Fruit fly (Drosophila melanogaster): ENCODE measurements around the gene CG4151.

CG4151 gene

dm6 chrX:5515903-5516658 lies 14.8 kb downstream of the CG4151 start, which contains the start of gene CG12730:
CG12730 (plus strand) TSS chrX:5516608.
- peak; percentile 59 for TF ChIP-seq dmrt99B (tag; optimal IDR thresholded peaks at IDR 0.05)
- TF ChIP-seq sob (GFP tag; IDR thresholded peaks at IDR 0.05), result peak; percentile 43; the same call in 1 of the 2 replicates
- TF ChIP-seq jumu (GFP tag; optimal IDR thresholded peaks at IDR 0.05), result peak; percentile 23
- peak; percentile 28; the same call in 1 of the 2 replicates for TF ChIP-seq ap (GFP tag; IDR thresholded peaks at IDR 0.05)
- peak; percentile 17; the same call in 1 of the 2 replicates for TF ChIP-seq CG32532 (GFP tag; IDR thresholded peaks at IDR 0.05)
- peak; percentile 24 for TF ChIP-seq lilli (GFP tag; optimal IDR thresholded peaks at IDR 0.05)
- TF ChIP-seq ase (GFP tag; IDR thresholded peaks at IDR 0.05), result peak; percentile 26; the same call in 1 of the 3 replicates
- peak; percentile 63 for TF ChIP-seq Rfx (GFP tag; IDR thresholded peaks at IDR 0.05)
- TF ChIP-seq unpg (GFP tag; optimal IDR thresholded peaks at IDR 0.05), result peak; percentile 8
- TF ChIP-seq Ptx1 (GFP tag; IDR thresholded peaks at IDR 0.05), result peak; percentile 60
- no peak for TF ChIP-seq fd3F (GFP tag; optimal IDR thresholded peaks at IDR 0.05)
- peak; percentile 78 for TF ChIP-seq D19A (tag; optimal IDR thresholded peaks at IDR 0.05)
- peak; percentile 73; the same call in 2 of the 3 replicates for TF ChIP-seq dysf (GFP tag; IDR thresholded peaks at IDR 0.05)
- TF ChIP-seq Pdp1 (GFP tag; optimal IDR thresholded peaks at IDR 0.05), result peak in 1 of 2 experiments; percentile 47
- TF ChIP-seq Bgb (GFP tag; IDR thresholded peaks at IDR 0.05; ENCODE audit: partially characterized antibody), result no peak
- 0 out of 2 replicates have a peak, but pooled peaks have one; percentile 27 for TF ChIP-seq Oaz (GFP tag; IDR thresholded peaks at IDR 0.05)
- 0 out of 2 replicates have a peak, but pooled peaks have one; percentile 24 for TF ChIP-seq Awh (GFP tag; IDR thresholded peaks at IDR 0.05)
- TF ChIP-seq CG11093 (GFP tag; IDR thresholded peaks at IDR 0.05), result 0 out of 3 replicates have a peak, but pooled peaks have one; percentile 39
- TF ChIP-seq Hr51 (GFP tag; optimal IDR thresholded peaks at IDR 0.05), result peak in 1 of 2 experiments; percentile 46
- TF ChIP-seq Med (GFP tag), result peak; percentile 50
- peak; percentile 35; the same call in 1 of the 3 replicates for TF ChIP-seq CG11695 (GFP tag; IDR thresholded peaks at IDR 0.05)
- TF ChIP-seq pfk (GFP tag; optimal IDR thresholded peaks at IDR 0.05), result no peak
- no peak for TF ChIP-seq zf30C (GFP tag; optimal IDR thresholded peaks at IDR 0.05)
- TF ChIP-seq CG14441 (GFP tag; IDR thresholded peaks at IDR 0.05), result peak; percentile 64
- TF ChIP-seq Antp (GFP tag; optimal IDR thresholded peaks at IDR 0.05), result no peak
- TF ChIP-seq Gug (GFP tag; IDR thresholded peaks at IDR 0.05), result 0 out of 4 replicates have a peak, but pooled peaks have one; percentile 8
- TF ChIP-seq Stat92E (GFP tag; optimal IDR thresholded peaks at IDR 0.05), result no peak
- TF ChIP-seq CG32772 (GFP tag; IDR thresholded peaks at IDR 0.05), result peak; percentile 38; the same call in 1 of the 2 replicates
- 0 out of 2 replicates have a peak, but pooled peaks have one; percentile 29 for TF ChIP-seq CG5953 (GFP tag; IDR thresholded peaks at IDR 0.05)
- TF ChIP-seq mam (GFP tag; optimal IDR thresholded peaks at IDR 0.05), result peak; percentile 12
- peak; percentile 53 for TF ChIP-seq CG7839 (tag; optimal IDR thresholded peaks at IDR 0.05)
- no peak for TF ChIP-seq tll (GFP tag; optimal IDR thresholded peaks at IDR 0.05)
- peak; percentile 52 for TF ChIP-seq slbo (GFP tag; IDR thresholded peaks at IDR 0.05)
- peak; percentile 28 for TF ChIP-seq gem (tag; optimal IDR thresholded peaks at IDR 0.05)
- TF ChIP-seq z (GFP tag; IDR thresholded peaks at IDR 0.05), result peak; percentile 84
- TF ChIP-seq tgo (GFP tag; IDR thresholded peaks at IDR 0.05), result peak; percentile 56; the same call in 2 of the 3 replicates
- TF ChIP-seq pan (optimal IDR thresholded peaks at IDR 0.05), result no peak
- TF ChIP-seq pan (GFP tag; optimal IDR thresholded peaks at IDR 0.05 in 1 of 2, IDR thresholded peaks at IDR 0.05 in 1 of 2), result peak in 1 of 2 experiments; percentile 59
- TF ChIP-seq her (GFP tag; optimal IDR thresholded peaks at IDR 0.05), result no peak
- peak; percentile 8; the same call in 1 of the 2 replicates for TF ChIP-seq CG14667 (GFP tag; IDR thresholded peaks at IDR 0.05)
- TF ChIP-seq tup (GFP tag; optimal IDR thresholded peaks at IDR 0.05), result no peak
- no peak for TF ChIP-seq CG17829 (tag; optimal IDR thresholded peaks at IDR 0.05)
- TF ChIP-seq CG14050 (GFP tag; IDR thresholded peaks at IDR 0.05), result peak; percentile 34; the same call in 1 of the 3 replicates
- TF ChIP-seq CG10366 (GFP tag; IDR thresholded peaks at IDR 0.05), result peak; percentile 28; the same call in 1 of the 2 replicates
- TF ChIP-seq lmd (GFP tag; IDR thresholded peaks at IDR 0.05), result peak; percentile 41; the same call in 1 of the 2 replicates
- TF ChIP-seq H2.0 (GFP tag; IDR thresholded peaks at IDR 0.05), result peak; percentile 44; the same call in 1 of the 2 replicates
- TF ChIP-seq NfI (GFP tag; optimal IDR thresholded peaks at IDR 0.05), result no peak

Data from whole organism, embryonic.